Fruit fly (Drosophila melanogaster): ENCODE data around the gene hoip.

The hoip gene

dm6 chr2L:9711107-9711585, 11.6 kb downstream of the hoip start, which contains the start of gene CG4364 (continued):
- no peak for TF ChIP-seq exex (tag; optimal IDR thresholded peaks at IDR 0.05)
- TF ChIP-seq sens (GFP tag): peak; percentile 82
- TF ChIP-seq CG14014 (GFP tag; IDR thresholded peaks at IDR 0.05): no peak
- TF ChIP-seq dm (GFP tag; optimal IDR thresholded peaks at IDR 0.05): peak; percentile 90
- TF ChIP-seq abd-A (tag; optimal IDR thresholded peaks at IDR 0.05): no peak
- TF ChIP-seq Doc3 (GFP tag; IDR thresholded peaks at IDR 0.05; ENCODE audit: partially characterized antibody): peak; percentile 54; the same call in 2 of the 3 replicates
- no peak for TF ChIP-seq CG15269 (tag; optimal IDR thresholded peaks at IDR 0.05)
- TF ChIP-seq NC2β (GFP tag; optimal IDR thresholded peaks at IDR 0.05): no peak
- no peak for TF ChIP-seq h (optimal IDR thresholded peaks at IDR 0.05)
- no peak for TF ChIP-seq ap (GFP tag; IDR thresholded peaks at IDR 0.05)
- no peak for TF ChIP-seq CG12104 (GFP tag; optimal IDR thresholded peaks at IDR 0.05)
- no peak for TF ChIP-seq zf30C (GFP tag; optimal IDR thresholded peaks at IDR 0.05)
- TF ChIP-seq CG4820 (GFP tag; optimal IDR thresholded peaks at IDR 0.05): no peak
- TF ChIP-seq CG4424 (GFP tag; optimal IDR thresholded peaks at IDR 0.05): no peak
- TF ChIP-seq tx (GFP tag; optimal IDR thresholded peaks at IDR 0.05): no peak
- no peak for TF ChIP-seq CG9817 (tag; optimal IDR thresholded peaks at IDR 0.05)
- no peak for TF ChIP-seq pho (GFP tag; optimal IDR thresholded peaks at IDR 0.05)
- TF ChIP-seq GATAe (GFP tag; conservative IDR thresholded peaks at IDR 0.05): no peak
- TF ChIP-seq ssp (GFP tag; IDR thresholded peaks at IDR 0.05): no peak
- no peak for TF ChIP-seq CG14860 (GFP tag; IDR thresholded peaks at IDR 0.05; ENCODE audit: partially characterized antibody)
- TF ChIP-seq CG12155 (GFP tag; optimal IDR thresholded peaks at IDR 0.05): no peak
- no peak for TF ChIP-seq CG15696 (tag; optimal IDR thresholded peaks at IDR 0.05)
- TF ChIP-seq CG13287 (GFP tag; IDR thresholded peaks at IDR 0.05; ENCODE audit: partially characterized antibody): peak; percentile 87
- peak; percentile 40 for TF ChIP-seq CG2712 (tag; optimal IDR thresholded peaks at IDR 0.05)
- TF ChIP-seq CG3726 (GFP tag; IDR thresholded peaks at IDR 0.05): no peak
- no peak for TF ChIP-seq kni (GFP tag; optimal IDR thresholded peaks at IDR 0.05)
- no peak for TF ChIP-seq p53 (GFP tag; optimal IDR thresholded peaks at IDR 0.05)
- no peak for TF ChIP-seq yki (optimal IDR thresholded peaks at IDR 0.05)
- no peak for TF ChIP-seq CG14667 (GFP tag; IDR thresholded peaks at IDR 0.05)
- no peak for TF ChIP-seq Adf1 (GFP tag; IDR thresholded peaks at IDR 0.05)
- TF ChIP-seq TFAM (GFP tag; optimal IDR thresholded peaks at IDR 0.05): no peak
- TF ChIP-seq CG12236 (GFP tag; optimal IDR thresholded peaks at IDR 0.05): no peak
- TF ChIP-seq CG11560 (tag; IDR thresholded peaks at IDR 0.05): peak; percentile 41; the same call in 2 of the 3 replicates
- TF ChIP-seq CG7357 (GFP tag; IDR thresholded peaks at IDR 0.05): no peak
- no peak for TF ChIP-seq cg (GFP tag; optimal IDR thresholded peaks at IDR 0.05)
- TF ChIP-seq da (GFP tag; optimal IDR thresholded peaks at IDR 0.05): no peak
- peak in 1 of 2 experiments; percentile 70 for TF ChIP-seq Pdp1 (GFP tag; optimal IDR thresholded peaks at IDR 0.05)
- no peak for TF ChIP-seq CG31388 (GFP tag; optimal IDR thresholded peaks at IDR 0.05)
- peak; percentile 53; the same call in 1 of the 3 replicates for TF ChIP-seq vnd (GFP tag; IDR thresholded peaks at IDR 0.05; ENCODE audit: partially characterized antibody)
- TF ChIP-seq CG18262 (tag; optimal IDR thresholded peaks at IDR 0.05): no peak
- TF ChIP-seq HLH4C (GFP tag; IDR thresholded peaks at IDR 0.05; ENCODE audit: partially characterized antibody): peak; percentile 68
- TF ChIP-seq CG6689 (GFP tag; IDR thresholded peaks at IDR 0.05): no peak
- TF ChIP-seq CG2202 (tag; optimal IDR thresholded peaks at IDR 0.05): no peak
- TF ChIP-seq CG8388 (GFP tag; optimal IDR thresholded peaks at IDR 0.05): no peak
- TF ChIP-seq sqz (GFP tag; optimal IDR thresholded peaks at IDR 0.05): no peak
- no peak for TF ChIP-seq NC2α (GFP tag; optimal IDR thresholded peaks at IDR 0.05)
- TF ChIP-seq wdn (GFP tag; IDR thresholded peaks at IDR 0.05): no peak
- no peak for TF ChIP-seq sr (GFP tag; IDR thresholded peaks at IDR 0.05)
- TF ChIP-seq HmgD (GFP tag; optimal IDR thresholded peaks at IDR 0.05): no peak
- TF ChIP-seq knrl (GFP tag; IDR thresholded peaks at IDR 0.05; ENCODE audit: partially characterized antibody): peak; percentile 83
- no peak for TF ChIP-seq mld (GFP tag; IDR thresholded peaks at IDR 0.05; ENCODE audit: partially characterized antibody)
- peak; percentile 35 for TF ChIP-seq sug (tag; optimal IDR thresholded peaks at IDR 0.05)

Data from whole organism, embryonic.